Fruit fly (Drosophila melanogaster) whole organism, pupa: ENCODE results near the gene Polr3A.

Experiments used
- CG17806 ChIP-seq: fragments of 200-800 bp; sonication (Bioruptor generic); optimal IDR thresholded peaks from 2 replicates; lab custom pipeline; 2018; ENCODE audit warnings: missing biosample characterization, mild to moderate bottlenecking, missing genetic modification characterization, moderate library complexity
- CG34367 ChIP-seq: fragments of 200-800 bp; sonication (Bioruptor generic); optimal IDR thresholded peaks from 2 replicates; lab custom pipeline; 2018; ENCODE audit warnings: missing biosample characterization, mild to moderate bottlenecking, missing genetic modification characterization
- D1 ChIP-seq: fragments of 200-800 bp; sonication (Bioruptor generic); optimal IDR thresholded peaks from 2 replicates; lab custom pipeline; 2018; ENCODE audit warnings: missing biosample characterization, mild to moderate bottlenecking, missing genetic modification characterization, moderate library complexity
- gl ChIP-seq: fragments of 200-800 bp; sonication (Bioruptor generic); optimal IDR thresholded peaks from 2 replicates; lab custom pipeline; 2018; ENCODE audit warnings: missing biosample characterization, mild to moderate bottlenecking, missing genetic modification characterization
- rn ChIP-seq: fragments of 200-800 bp; sonication (Bioruptor generic); IDR thresholded peaks from 2 replicates; pipeline ENCODE4 v1.3.6; 2022; ENCODE audit warnings: missing biosample characterization, missing genetic modification characterization

dm6 chrX:15733995-15734394 is 28.8 kb upstream of the Polr3A start, which contains the start of the genes CG12379 and MagR:
- TF ChIP-seq CG17806 (tag; lab: Kevin White, UChicago) (peak; percentile 0), gl (tag; lab: Kevin White, UChicago) (no peak), CG34367 (no peak), D1 (tag; lab: Kevin White, UChicago) (no peak), rn (GFP tag; lab: Robert Waterston, UW) (no peak)
